Worm (Caenorhabditis elegans) whole organism, L1 larva: ENCODE results near the gene C47E12.13.
A peak's percentile ranks its signal among the peaks of the same experiment; 100 is the strongest.

Experiments used
- aha-1 ChIP-seq: fragments of 150-350 bp; optimal IDR thresholded peaks from 2 replicates; lab custom pipeline; 2014; ENCODE audit warnings: missing biosample characterization, missing genetic modification characterization
- aly-2 ChIP-seq: fragments of 150-350 bp; optimal IDR thresholded peaks from 2 replicates; lab custom pipeline; 2014; ENCODE audit warnings: missing biosample characterization, missing genetic modification characterization
- ama-1 ChIP-seq: fragments of 150-350 bp; optimal IDR thresholded peaks from 2 replicates; lab custom pipeline; 2014
- blmp-1 ChIP-seq: fragments of 150-350 bp; optimal IDR thresholded peaks from 2 replicates; lab custom pipeline; 2014; ENCODE audit warnings: missing biosample characterization, missing genetic modification characterization
- ceh-82 ChIP-seq, 3 experiments: fragments of 150-350 bp in 1 of 3; sonication (generic microtip) in 2 of 3; optimal IDR thresholded peaks; 2 replicates each; lab custom pipeline; 2014 to 2017; ENCODE audit warnings: missing biosample characterization in 3 of 3, missing genetic modification characterization in 3 of 3
- ces-1 ChIP-seq: fragments of 150-350 bp; optimal IDR thresholded peaks from 2 replicates; lab custom pipeline; 2014; ENCODE audit warnings: missing biosample characterization, missing genetic modification reagents, missing genetic modification characterization
- dpl-1 ChIP-seq, 3 experiments: fragments of 150-350 bp in 2 of 3; sonication (generic microtip) in 1 of 3; optimal IDR thresholded peaks; 2 replicates each; lab custom pipeline; 2014 to 2017; ENCODE audit warnings: missing biosample characterization in 3 of 3, missing genetic modification characterization in 3 of 3, missing genetic modification reagents in 3 of 3
- efl-1 ChIP-seq, 4 experiments: fragments of 150-350 bp; optimal IDR thresholded peaks in 3 of 4; peaks in 1 of 4; 1 replicate in 1 of 4; 2 replicates in 3 of 4; lab custom pipeline; 2014; ENCODE audit warnings: missing biosample characterization in 2 of 4, missing genetic modification characterization in 2 of 4, missing genetic modification reagents in 2 of 4
- elt-2 ChIP-seq: sonication (generic microtip); optimal IDR thresholded peaks from 2 replicates; lab custom pipeline; 2016; ENCODE audit warnings: missing genetic modification characterization, mild to moderate bottlenecking, inconsistent platforms, missing compliant biosample characterization, missing genetic modification reagents
- fkh-10 ChIP-seq: sonication (generic microtip); optimal IDR thresholded peaks from 2 replicates; lab custom pipeline; 2017; ENCODE audit warnings: missing biosample characterization, missing genetic modification reagents, missing genetic modification characterization
- hlh-4 ChIP-seq: sonication (generic microtip); optimal IDR thresholded peaks from 2 replicates; lab custom pipeline; 2016; ENCODE audit warnings: mild to moderate bottlenecking, missing genetic modification characterization, missing compliant biosample characterization
- lin-14 ChIP-seq: fragments of 200-800 bp; sonication (Bioruptor generic); optimal IDR thresholded peaks from 2 replicates; lab custom pipeline; 2018; ENCODE audit warnings: mild to moderate bottlenecking, missing genetic modification characterization, moderate library complexity, missing compliant biosample characterization
- lin-15B ChIP-seq: fragments of 150-350 bp; sonication (generic microtip); optimal IDR thresholded peaks from 3 replicates; lab custom pipeline; 2014; ENCODE audit warnings: missing biosample characterization, missing genetic modification characterization
- lin-35 ChIP-seq, 2 experiments: fragments of 150-350 bp; optimal IDR thresholded peaks; 2 replicates each; lab custom pipeline; 2014; ENCODE audit warnings: missing biosample characterization in 2 of 2, missing genetic modification characterization in 2 of 2, missing genetic modification reagents in 2 of 2
- lin-39 ChIP-seq: fragments of 150-350 bp; optimal IDR thresholded peaks from 2 replicates; lab custom pipeline; 2014; ENCODE audit warnings: missing biosample characterization, missing genetic modification reagents, missing genetic modification characterization
- lsy-2 ChIP-seq, 2 experiments: fragments of 150-350 bp; optimal IDR thresholded peaks; 2 replicates each; lab custom pipeline; 2014; ENCODE audit warnings: missing biosample characterization in 2 of 2, missing genetic modification characterization in 2 of 2
- mep-1 ChIP-seq: fragments of 150-350 bp; optimal IDR thresholded peaks from 2 replicates; lab custom pipeline; 2014; ENCODE audit warnings: missing biosample characterization, missing genetic modification characterization
- nhr-11 ChIP-seq: fragments of 150-350 bp; optimal IDR thresholded peaks from 2 replicates; lab custom pipeline; 2014; ENCODE audit warnings: missing biosample characterization, missing genetic modification characterization
- nhr-19 ChIP-seq: fragments of 200-800 bp; sonication (Bioruptor generic); conservative IDR thresholded peaks from 2 replicates; pipeline ENCODE4 v1.3.6; 2022; ENCODE audit warnings: missing genetic modification characterization, missing compliant biosample characterization
- nhr-28 ChIP-seq: fragments of 150-350 bp; optimal IDR thresholded peaks from 2 replicates; lab custom pipeline; 2014; ENCODE audit warnings: missing biosample characterization, missing genetic modification characterization
- nhr-84 ChIP-seq: sonication (generic microtip); optimal IDR thresholded peaks from 2 replicates; lab custom pipeline; 2017; ENCODE audit warnings: missing biosample characterization, missing genetic modification characterization
- nhr-85 ChIP-seq: sonication (generic microtip); peaks from one replicate; lab custom pipeline; 2016; ENCODE audit warnings: missing genetic modification characterization, inconsistent platforms, missing compliant biosample characterization
- nhr-90 ChIP-seq: sonication (generic microtip); optimal IDR thresholded peaks from 2 replicates; lab custom pipeline; 2016; ENCODE audit warnings: mild to moderate bottlenecking, missing genetic modification characterization, missing compliant biosample characterization; ENCODE audit not compliant: poor library complexity
- skn-1 ChIP-seq: fragments of 150-350 bp; optimal IDR thresholded peaks from 2 replicates; lab custom pipeline; 2014; ENCODE audit warnings: missing biosample characterization, missing genetic modification characterization
- snpc-4 ChIP-seq: fragments of 150-350 bp; optimal IDR thresholded peaks from 2 replicates; lab custom pipeline; 2014; ENCODE audit warnings: missing biosample characterization, missing genetic modification characterization
- sptf-1 ChIP-seq: fragments of 150-350 bp; optimal IDR thresholded peaks from 2 replicates; lab custom pipeline; 2014; ENCODE audit warnings: missing biosample characterization, missing genetic modification characterization
- sup-37 ChIP-seq: fragments of 200-800 bp; sonication (Bioruptor generic); optimal IDR thresholded peaks from 2 replicates; lab custom pipeline; 2018; ENCODE audit warnings: mild to moderate bottlenecking, missing genetic modification characterization, missing compliant biosample characterization
- unc-30 ChIP-seq: sonication (generic microtip); optimal IDR thresholded peaks from 2 replicates; lab custom pipeline; 2017; ENCODE audit warnings: missing biosample characterization, missing genetic modification characterization
- unc-86 ChIP-seq: sonication (generic microtip); optimal IDR thresholded peaks from 2 replicates; lab custom pipeline; 2016; ENCODE audit warnings: missing genetic modification characterization, missing compliant biosample characterization
- vab-15 ChIP-seq: sonication (generic microtip); optimal IDR thresholded peaks from 2 replicates; lab custom pipeline; 2017; ENCODE audit warnings: missing genotype, mild to moderate bottlenecking, missing genetic modification characterization, missing compliant biosample characterization
- ztf-4 ChIP-seq: fragments of 150-350 bp; optimal IDR thresholded peaks from 2 replicates; lab custom pipeline; 2014; ENCODE audit warnings: missing biosample characterization, missing genetic modification characterization

The C47E12.13 gene

DNA sequence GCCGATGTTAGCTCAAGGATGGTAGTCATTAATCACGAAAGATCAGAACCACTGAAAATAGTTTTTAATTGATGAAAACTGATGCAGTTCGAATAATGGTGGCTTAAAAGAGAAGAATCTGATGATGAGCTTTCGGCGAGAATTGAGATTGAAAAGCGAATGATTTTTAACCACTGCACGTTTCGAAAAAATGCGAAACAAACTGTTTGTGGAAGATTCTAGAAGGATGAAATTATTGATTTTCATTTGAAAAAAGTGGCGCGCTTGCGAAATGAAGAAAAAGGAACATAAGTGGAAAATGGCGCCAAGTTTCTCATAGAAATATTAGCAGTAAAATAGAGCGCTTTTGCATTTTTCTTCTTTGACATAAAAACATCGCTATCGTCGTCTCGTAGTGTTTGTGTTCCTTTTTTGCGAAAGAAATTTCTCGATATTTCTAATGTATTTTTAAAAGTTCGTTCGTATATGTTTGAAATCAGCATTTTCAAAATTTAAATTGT lies 11.7 kb downstream of the C47E12.13 start, which contains the start of gene uba-1 (continued):
- TF ChIP-seq lin-14 (GFP tag; lab: Kevin White, UChicago) (peak; percentile 9), nhr-85 (peak; percentile 60), dpl-1 (GFP tag; optimal IDR thresholded peaks at IDR 0.05; lab: Kevin White, UChicago) (peak in 1 of 3 experiments; percentile 51), nhr-84 (no peak)

ce11 chrIV:9993403-9994132 lies 13.1 kb downstream of the C47E12.13 start:
- no peak for TF ChIP-seq nhr-90 (tag; lab: Kevin White, UChicago)
- TF ChIP-seq lsy-2 (tag; optimal IDR thresholded peaks at IDR 0.05; lab: Kevin White, UChicago) = no peak
- no peak for TF ChIP-seq sptf-1 (tag; lab: Kevin White, UChicago)
- TF ChIP-seq ama-1 (lab: Kevin White, UChicago) = no peak
- TF ChIP-seq lin-15B = no peak
- peak; percentile 48 for TF ChIP-seq blmp-1 (tag; lab: Kevin White, UChicago)
- TF ChIP-seq lin-39 (tag; lab: Kevin White, UChicago) = no peak
- TF ChIP-seq nhr-11 = no peak
- no peak for TF ChIP-seq dpl-1 (GFP tag; optimal IDR thresholded peaks at IDR 0.05; lab: Kevin White, UChicago)
- no peak for TF ChIP-seq unc-30 (tag; lab: Kevin White, UChicago)
- TF ChIP-seq ces-1 = no peak
- TF ChIP-seq ceh-82 (tag; optimal IDR thresholded peaks at IDR 0.05; lab: Kevin White, UChicago) = no peak
- TF ChIP-seq skn-1 = peak; percentile 33
- no peak for TF ChIP-seq unc-86 (tag; lab: Kevin White, UChicago)
- no peak for TF ChIP-seq nhr-84
- no peak for TF ChIP-seq aha-1

ce11 chrIV:9989416-9989815 lies 17.3 kb downstream of the C47E12.13 start:
- TF ChIP-seq aly-2 (tag; lab: Kevin White, UChicago) (peak; percentile 61), hlh-4 (no peak)

DNA sequence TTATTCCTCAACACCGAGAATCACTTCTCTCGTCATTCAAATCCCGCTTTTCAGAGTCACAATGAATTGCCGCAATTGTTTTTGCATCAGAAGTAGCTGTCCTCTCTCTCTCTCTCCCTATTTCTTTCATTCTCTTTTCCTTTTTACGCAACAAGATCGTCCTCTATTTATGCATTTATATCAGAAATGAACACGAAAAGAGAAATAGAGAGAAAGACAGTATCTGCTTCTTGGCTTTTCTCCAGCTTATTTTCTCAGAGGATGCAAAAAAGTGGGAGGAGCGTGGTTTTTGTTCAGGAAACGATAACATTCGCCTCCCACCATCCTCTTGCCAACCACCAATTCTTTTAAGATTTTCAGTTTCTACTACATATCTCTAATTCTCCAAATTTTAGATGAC lies 23.8 kb downstream of the C47E12.13 start, which contains the start of gene mam-2:
mam-2 (plus strand) TSS at position 301 of the 400 bp plus-strand sequence.
- TF ChIP-seq ztf-4 (tag; lab: Kevin White, UChicago) (no peak), nhr-28 (tag; lab: Kevin White, UChicago) (no peak), blmp-1 (tag; lab: Kevin White, UChicago) (peak; percentile 30), snpc-4 (tag; lab: Kevin White, UChicago) (no peak), vab-15 (tag; lab: Kevin White, UChicago) (no peak), nhr-19 (GFP tag; lab: Robert Waterston, UW) (no peak), ama-1 (lab: Kevin White, UChicago) (no peak)

DNA sequence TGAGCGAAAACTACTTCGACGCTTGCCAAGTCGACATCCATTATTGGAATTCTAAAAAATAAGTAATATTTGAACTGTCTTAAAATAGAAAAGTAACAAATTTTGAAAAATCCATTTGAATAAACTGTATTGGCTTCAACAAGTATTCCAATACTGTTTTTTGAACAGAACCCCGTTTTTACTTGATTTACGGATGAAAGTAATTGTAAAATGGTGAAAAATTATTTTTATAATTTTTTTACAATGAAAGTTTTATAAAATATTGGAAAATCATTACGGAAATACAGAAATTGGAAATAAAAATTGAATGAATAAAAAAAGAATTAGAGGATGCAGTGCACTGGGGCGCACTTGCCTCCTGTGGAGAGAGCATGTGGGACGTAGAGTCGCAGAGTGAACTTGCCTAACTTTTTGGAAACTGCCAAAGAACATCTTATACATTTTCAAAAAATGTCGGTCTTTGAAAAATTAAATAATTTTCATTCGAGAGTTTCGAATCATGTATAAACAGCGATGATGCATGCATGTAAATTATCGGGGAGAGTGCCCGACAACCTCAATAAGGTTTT lies 24.4 kb downstream of the C47E12.13 start, which contains the start of gene rrp-1:
rrp-1 (minus strand) TSS at position 51 of the 569 bp plus-strand sequence.
- TF ChIP-seq nhr-85 (no peak), mep-1 (tag; lab: Kevin White, UChicago) (peak; percentile 47), elt-2 (tag; lab: Kevin White, UChicago) (no peak), sup-37 (GFP tag; lab: Kevin White, UChicago) (no peak), lin-35 (GFP tag; optimal IDR thresholded peaks at IDR 0.05; lab: Kevin White, UChicago) (peak in 1 of 2 experiments; percentile 27), efl-1 (optimal IDR thresholded peaks at IDR 0.05; lab: Kevin White, UChicago) (peak; percentile 3 to 29), efl-1 (GFP tag; optimal IDR thresholded peaks at IDR 0.05 in 1 of 2; lab: Kevin White, UChicago) (no peak), fkh-10 (GFP tag; lab: Kevin White, UChicago) (no peak), dpl-1 (GFP tag; optimal IDR thresholded peaks at IDR 0.05; lab: Kevin White, UChicago) (peak in 1 of 3 experiments; percentile 30)
- TF ChIP-seq, all 84 proteins: peak for 4
